Fruit fly (Drosophila melanogaster): ENCODE results near the gene CG13310.

CG13310 gene

DNA sequence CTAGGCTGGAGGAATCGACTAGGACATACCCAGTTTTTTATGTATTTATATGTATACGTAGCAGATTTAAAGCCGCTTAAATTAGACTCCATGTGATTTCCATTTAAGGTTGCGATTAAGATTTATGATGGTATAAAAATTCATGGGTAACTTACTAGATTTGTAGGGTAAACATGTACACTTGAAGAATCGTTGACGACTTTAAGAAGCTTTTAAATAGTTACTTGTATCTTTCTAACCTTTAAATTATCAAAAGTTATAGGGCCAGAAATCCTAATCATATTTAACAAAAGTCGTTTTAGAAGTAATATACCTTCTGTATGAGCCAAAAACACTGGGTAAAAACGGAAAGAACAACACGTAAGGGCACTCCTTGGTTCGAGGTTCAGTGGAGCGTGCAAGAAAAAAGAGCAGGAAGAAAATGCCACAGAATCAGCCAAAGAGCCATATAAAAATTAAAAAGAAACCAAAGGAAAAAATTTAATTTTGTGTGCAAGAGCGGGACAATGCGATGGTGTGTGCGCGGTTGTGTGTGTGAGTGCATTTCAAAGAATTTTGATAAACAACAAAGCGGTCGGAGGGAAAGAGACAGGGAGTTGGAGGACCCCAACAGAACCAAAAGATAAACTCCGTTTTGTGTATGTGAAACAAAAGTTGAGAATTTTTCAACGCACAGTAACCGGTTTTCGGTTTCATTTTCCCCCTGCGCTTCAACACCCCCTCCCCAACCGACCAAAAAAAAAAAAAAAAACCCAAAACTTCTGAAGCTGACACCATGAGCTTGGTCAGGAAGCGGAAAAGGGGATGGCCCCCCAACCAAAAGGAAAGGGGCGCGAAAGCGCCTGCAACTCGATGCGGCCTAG lies 39.5 kb upstream of the CG13310 start (continued):
- TF ChIP-seq Dp (GFP tag; optimal IDR thresholded peaks at IDR 0.05) (no peak), lbe (GFP tag; optimal IDR thresholded peaks at IDR 0.05) (peak; percentile 57), ssp (GFP tag; IDR thresholded peaks at IDR 0.05) (no peak), Dip2 (GFP tag; IDR thresholded peaks at IDR 0.05) (no peak), vvl (GFP tag; IDR thresholded peaks at IDR 0.05) (no peak), crol (GFP tag; IDR thresholded peaks at IDR 0.05) (peak; percentile 61), ara (GFP tag; IDR thresholded peaks at IDR 0.05) (no peak), ham (GFP tag; IDR thresholded peaks at IDR 0.05) (no peak), odd (GFP tag; optimal IDR thresholded peaks at IDR 0.05) (no peak), Hr39 (optimal IDR thresholded peaks at IDR 0.05) (no peak), CG17328 (GFP tag; IDR thresholded peaks at IDR 0.05) (no peak), Dfd (GFP tag; optimal IDR thresholded peaks at IDR 0.05) (no peak), CG11456 (GFP tag; IDR thresholded peaks at IDR 0.05) (no peak), CG17802 (tag; optimal IDR thresholded peaks at IDR 0.05) (no peak), CG2678 (tag; optimal IDR thresholded peaks at IDR 0.05) (peak; percentile 20), CG10462 (GFP tag; optimal IDR thresholded peaks at IDR 0.05) (no peak), H15 (GFP tag; IDR thresholded peaks at IDR 0.05) (no peak), HLH54F (GFP tag; optimal IDR thresholded peaks at IDR 0.05) (no peak), sim (GFP tag; IDR thresholded peaks at IDR 0.05) (no peak), CG3065 (GFP tag; optimal IDR thresholded peaks at IDR 0.05) (no peak), tin (GFP tag; optimal IDR thresholded peaks at IDR 0.05) (no peak), Scr (GFP tag; IDR thresholded peaks at IDR 0.05; ENCODE audit: partially characterized antibody) (no peak), stwl (tag; optimal IDR thresholded peaks at IDR 0.05) (no peak), repo (GFP tag; optimal IDR thresholded peaks at IDR 0.05) (no peak), CG1233 (GFP tag; optimal IDR thresholded peaks at IDR 0.05) (no peak), Vsx1 (GFP tag; optimal IDR thresholded peaks at IDR 0.05) (no peak), E2f1 (GFP tag; IDR thresholded peaks at IDR 0.05) (no peak), CG3281 (GFP tag; optimal IDR thresholded peaks at IDR 0.05) (no peak), hbn (GFP tag; IDR thresholded peaks at IDR 0.05; ENCODE audit: partially characterized antibody) (no peak), TFAM (GFP tag; optimal IDR thresholded peaks at IDR 0.05) (no peak), Hr78 (GFP tag; optimal IDR thresholded peaks at IDR 0.05) (no peak), CG18262 (tag; optimal IDR thresholded peaks at IDR 0.05) (peak; percentile 73), aop (GFP tag; IDR thresholded peaks at IDR 0.05) (no peak), CG2889 (GFP tag; IDR thresholded peaks at IDR 0.05) (no peak), D19A (tag; optimal IDR thresholded peaks at IDR 0.05) (peak; percentile 31), Atf-2 (GFP tag; optimal IDR thresholded peaks at IDR 0.05) (no peak), BEAF-32 (GFP tag; optimal IDR thresholded peaks at IDR 0.05) (no peak), Spps (tag; optimal IDR thresholded peaks at IDR 0.05) (no peak), prd (optimal IDR thresholded peaks at IDR 0.05) (no peak), prd (GFP tag; IDR thresholded peaks at IDR 0.05) (no peak; the same call in 2 of the 3 replicates), Neu2 (GFP tag; optimal IDR thresholded peaks at IDR 0.05; ENCODE audit: borderline replicate concordance) (no peak), CG1792 (GFP tag; optimal IDR thresholded peaks at IDR 0.05) (no peak), gro (GFP tag; optimal IDR thresholded peaks at IDR 0.05) (no peak), ttk (GFP tag; IDR thresholded peaks at IDR 0.05) (no peak), CG6272 (GFP tag; IDR thresholded peaks at IDR 0.05) (no peak), CG31441 (GFP tag; IDR thresholded peaks at IDR 0.05) (0 out of 2 replicates have a peak, but pooled peaks have one; percentile 25), pnt (GFP tag; optimal IDR thresholded peaks at IDR 0.05) (peak; percentile 4), nerfin-1 (tag; optimal IDR thresholded peaks at IDR 0.05) (no peak), CG13894 (tag; optimal IDR thresholded peaks at IDR 0.05) (no peak), CTCF (GFP tag; optimal IDR thresholded peaks at IDR 0.05) (no peak), CG10267 (tag; optimal IDR thresholded peaks at IDR 0.05) (peak; percentile 45)

All from whole organism, embryonic.